Worm (Caenorhabditis elegans): Measurements from ENCODE around the gene sde-2.
A peak's percentile ranks its signal among the peaks of the same experiment; 100 is the strongest.

The sde-2 gene

ce11 chrV:13657841-13658338 lies 30.5 kb downstream of the sde-2 start:
- TF ChIP-seq lin-13 (GFP tag; optimal IDR thresholded peaks at IDR 0.05) (peak; percentile 12), alr-1 (tag; optimal IDR thresholded peaks at IDR 0.05) (no peak), sma-9 (GFP tag; optimal IDR thresholded peaks at IDR 0.05) (peak; percentile 34), sma-9 (tag; optimal IDR thresholded peaks at IDR 0.05) (no peak)

ce11 chrV:13658577-13658976 lies 31.2 kb downstream of the sde-2 start:
- TF ChIP-seq alr-1 (tag; optimal IDR thresholded peaks at IDR 0.05) (no peak), nhr-77 (tag; optimal IDR thresholded peaks at IDR 0.05) (no peak), unc-39 (tag; optimal IDR thresholded peaks at IDR 0.05) (no peak), snpc-4 (tag; optimal IDR thresholded peaks at IDR 0.05) (peak; percentile 59), C34F6.9 (tag; optimal IDR thresholded peaks at IDR 0.05) (peak; percentile 91), nhr-25 (tag; optimal IDR thresholded peaks at IDR 0.05) (peak; percentile 92), nhr-237 (tag; optimal IDR thresholded peaks at IDR 0.05) (no peak), F13H6.1 (tag; optimal IDR thresholded peaks at IDR 0.05) (peak; percentile 95), zag-1 (tag; optimal IDR thresholded peaks at IDR 0.05) (no peak), egl-27 (tag; optimal IDR thresholded peaks at IDR 0.05) (peak; percentile 94), blmp-1 (tag; optimal IDR thresholded peaks at IDR 0.05; ENCODE audit: insufficient read depth) (peak; percentile 97), skn-1 (tag; optimal IDR thresholded peaks at IDR 0.05) (peak; percentile 49), ceh-82 (tag; optimal IDR thresholded peaks at IDR 0.05) (no peak), mbf-1 (tag; optimal IDR thresholded peaks at IDR 0.05) (no peak), gmeb-1 (tag; optimal IDR thresholded peaks at IDR 0.05) (peak; percentile 71), nhr-6 (tag; optimal IDR thresholded peaks at IDR 0.05) (no peak), sma-3 (GFP tag; optimal IDR thresholded peaks at IDR 0.05) (peak; percentile 97), lsy-2 (tag; optimal IDR thresholded peaks at IDR 0.05) (peak in 1 of 2 experiments; percentile 86), elt-3 (tag; optimal IDR thresholded peaks at IDR 0.05) (no peak), nhr-23 (tag; optimal IDR thresholded peaks at IDR 0.05) (no peak), peb-1 (tag; optimal IDR thresholded peaks at IDR 0.05) (no peak), mab-5 (tag; optimal IDR thresholded peaks at IDR 0.05) (peak; percentile 29), crh-2 (tag; optimal IDR thresholded peaks at IDR 0.05) (peak; percentile 93), nhr-21 (tag; optimal IDR thresholded peaks at IDR 0.05) (peak; percentile 97), Y55F3AM.14 (GFP tag; optimal IDR thresholded peaks at IDR 0.05) (peak; percentile 71), unc-62 (GFP tag; optimal IDR thresholded peaks at IDR 0.05) (peak; percentile 49), lin-39 (tag; optimal IDR thresholded peaks at IDR 0.05) (no peak), nhr-10 (tag; optimal IDR thresholded peaks at IDR 0.05) (no peak), nhr-129 (tag; optimal IDR thresholded peaks at IDR 0.05) (peak; percentile 93), ceh-16 (tag; optimal IDR thresholded peaks at IDR 0.05) (peak; percentile 50), lin-13 (GFP tag; optimal IDR thresholded peaks at IDR 0.05) (peak; percentile 42), R02D3.7 (tag; optimal IDR thresholded peaks at IDR 0.05) (no peak), sma-9 (GFP tag; optimal IDR thresholded peaks at IDR 0.05) (peak; percentile 99), sma-9 (tag; optimal IDR thresholded peaks at IDR 0.05) (peak; percentile 55), lin-11 (tag; optimal IDR thresholded peaks at IDR 0.05) (peak; percentile 52), unc-55 (GFP tag; optimal IDR thresholded peaks at IDR 0.05) (peak; percentile 49), ztf-11 (tag; optimal IDR thresholded peaks at IDR 0.05) (no peak), ZK546.5 (tag; optimal IDR thresholded peaks at IDR 0.05) (no peak), ztf-1 (GFP tag; conservative IDR thresholded peaks at IDR 0.05) (no peak), aly-2 (tag; optimal IDR thresholded peaks at IDR 0.05) (no peak), fos-1 (tag; optimal IDR thresholded peaks at IDR 0.05) (peak; percentile 63), nhr-12 (tag; optimal IDR thresholded peaks at IDR 0.05) (no peak), mdl-1 (tag; optimal IDR thresholded peaks at IDR 0.05) (peak; percentile 91 to 94), sem-4 (tag; optimal IDR thresholded peaks at IDR 0.05) (peak; percentile 94), dmd-4 (tag; optimal IDR thresholded peaks at IDR 0.05) (no peak), ztf-4 (tag; optimal IDR thresholded peaks at IDR 0.05) (peak; percentile 89), nhr-11 (tag; optimal IDR thresholded peaks at IDR 0.05) (no peak), elt-1 (tag; optimal IDR thresholded peaks at IDR 0.05) (no peak), ama-1 (optimal IDR thresholded peaks at IDR 0.05) (peak; percentile 40)

Data from whole organism, L2 larva.